Fruit fly (Drosophila melanogaster) whole organism, embryonic: Measurements from ENCODE around the gene Lipt2.

Experiments used
- B-H2 ChIP-seq: fragments of 200-800 bp; sonication (Bioruptor generic); optimal IDR thresholded peaks from 2 replicates; lab custom pipeline; 2018; ENCODE audit warnings: missing biosample characterization, mild to moderate bottlenecking, missing genetic modification characterization
- CG10209 ChIP-seq: fragments of 200-800 bp; sonication (Bioruptor generic); optimal IDR thresholded peaks from 3 replicates; lab custom pipeline; 2017; ENCODE audit warnings: missing biosample characterization, mild to moderate bottlenecking, missing genetic modification characterization, missing genetic modification reagents
- CG1024 ChIP-seq: fragments of 200-800 bp; sonication (Bioruptor generic); IDR thresholded peaks from 2 replicates; pipeline ENCODE4 v1.3.6; 2022; ENCODE audit warnings: missing biosample characterization, missing genetic modification characterization
- CG12104 ChIP-seq: fragments of 200-800 bp; sonication (Bioruptor generic); optimal IDR thresholded peaks from 3 replicates; lab custom pipeline; 2016; ENCODE audit warnings: missing biosample characterization, missing genetic modification characterization
- CG12659 ChIP-seq: fragments of 200-800 bp; sonication (Bioruptor generic); optimal IDR thresholded peaks from 3 replicates; lab custom pipeline; 2017; ENCODE audit warnings: mild to moderate bottlenecking, missing biosample characterization, missing genetic modification reagents, missing genetic modification characterization
- CG14441 ChIP-seq: fragments of 200-800 bp; sonication (Bioruptor generic); IDR thresholded peaks from 2 replicates; pipeline ENCODE4 v1.3.6; 2022; ENCODE audit warnings: missing biosample characterization, missing genetic modification characterization
- CG2199 ChIP-seq: fragments of 200-800 bp; sonication (Bioruptor generic); IDR thresholded peaks from 3 replicates; pipeline ENCODE4 v1.3.6; 2022; ENCODE audit warnings: missing biosample characterization, missing genetic modification characterization
- CG31224 ChIP-seq: fragments of 200-800 bp; sonication (Bioruptor generic); IDR thresholded peaks from 2 replicates; pipeline ENCODE4 v1.3.6; 2022; ENCODE audit warnings: missing biosample characterization, missing genetic modification characterization
- CG31388 ChIP-seq: fragments of 200-800 bp; sonication (Bioruptor generic); optimal IDR thresholded peaks from 2 replicates; lab custom pipeline; 2016; ENCODE audit warnings: missing biosample characterization, missing genetic modification characterization
- CG34224 ChIP-seq: fragments of 200-800 bp; sonication (Bioruptor generic); IDR thresholded peaks from 3 replicates; pipeline ENCODE4 v1.3.6; 2022; ENCODE audit warnings: missing biosample characterization, missing genetic modification characterization; ENCODE audit not compliant: partially characterized antibody
- CG34376 ChIP-seq: fragments of 200-800 bp; sonication (Bioruptor generic); optimal IDR thresholded peaks from 2 replicates; lab custom pipeline; 2018; ENCODE audit warnings: missing biosample characterization, mild to moderate bottlenecking, missing genetic modification characterization
- CG3838 ChIP-seq: fragments of 200-800 bp; sonication (Bioruptor generic); optimal IDR thresholded peaks from 3 replicates; lab custom pipeline; 2016; ENCODE audit warnings: missing biosample characterization, missing genetic modification characterization
- CG4617 ChIP-seq: fragments of 200-800 bp; sonication (Bioruptor generic); optimal IDR thresholded peaks from 3 replicates; lab custom pipeline; 2016; ENCODE audit warnings: missing biosample characterization, missing genetic modification characterization, borderline replicate concordance
- CG8765 ChIP-seq: fragments of 200-800 bp; sonication (Bioruptor generic); IDR thresholded peaks from 2 replicates; pipeline ENCODE4 v1.3.6; 2022; ENCODE audit warnings: missing biosample characterization, missing genetic modification characterization
- CG9876 ChIP-seq: fragments of 200-800 bp; sonication (Bioruptor generic); optimal IDR thresholded peaks from 2 replicates; lab custom pipeline; 2016; ENCODE audit warnings: missing biosample characterization, missing genetic modification characterization
- D19A ChIP-seq: fragments of 200-800 bp; optimal IDR thresholded peaks from 3 replicates; lab custom pipeline; 2019; ENCODE audit warnings: missing biosample characterization, mild to moderate bottlenecking, missing genetic modification characterization, moderate library complexity
- D19B ChIP-seq: fragments of 200-800 bp; sonication (Bioruptor generic); optimal IDR thresholded peaks from 2 replicates; lab custom pipeline; 2017; ENCODE audit warnings: missing biosample characterization, mild to moderate bottlenecking, missing genetic modification characterization
- Doc3 ChIP-seq: fragments of 200-800 bp; sonication (Bioruptor generic); IDR thresholded peaks from 3 replicates; pipeline ENCODE4 v1.3.6; 2022; ENCODE audit warnings: missing biosample characterization, missing genetic modification characterization; ENCODE audit not compliant: partially characterized antibody
- Fer3 ChIP-seq: fragments of 200-800 bp; sonication (Bioruptor generic); optimal IDR thresholded peaks from 2 replicates; lab custom pipeline; 2018; ENCODE audit warnings: missing biosample characterization, mild to moderate bottlenecking, missing genetic modification characterization, moderate library complexity
- Hey ChIP-seq: fragments of 200-800 bp; sonication (Bioruptor generic); optimal IDR thresholded peaks from 3 replicates; lab custom pipeline; 2018; ENCODE audit warnings: missing biosample characterization, mild to moderate bottlenecking, missing genetic modification characterization
- Jarid2 ChIP-seq: fragments of 200-800 bp; sonication (Bioruptor generic); optimal IDR thresholded peaks from 3 replicates; lab custom pipeline; 2017; ENCODE audit warnings: mild to moderate bottlenecking, missing biosample characterization, missing genetic modification reagents, missing genetic modification characterization
- Nf-YB ChIP-seq: fragments of 200-800 bp; sonication (Bioruptor generic); optimal IDR thresholded peaks from 3 replicates; lab custom pipeline; 2019; ENCODE audit warnings: missing biosample characterization, mild to moderate bottlenecking, missing genetic modification characterization, moderate library complexity
- Nf-YC ChIP-seq: fragments of 200-800 bp; optimal IDR thresholded peaks from 3 replicates; lab custom pipeline; 2019; ENCODE audit warnings: missing biosample characterization, mild to moderate bottlenecking, missing genetic modification characterization, moderate library complexity
- Opbp ChIP-seq: fragments of 200-800 bp; sonication (Bioruptor generic); IDR thresholded peaks from 3 replicates; pipeline ENCODE4 v1.3.6; 2022; ENCODE audit warnings: missing biosample characterization, missing genetic modification characterization; ENCODE audit not compliant: partially characterized antibody
- Ptx1 ChIP-seq: fragments of 200-800 bp; sonication (Bioruptor generic); IDR thresholded peaks from 2 replicates; pipeline ENCODE4 v1.3.6; 2022; ENCODE audit warnings: missing biosample characterization, missing genetic modification characterization
- Sin3A ChIP-seq: fragments of >200 bp; optimal IDR thresholded peaks from 2 replicates; lab custom pipeline; 2018
- Taf1 ChIP-seq: fragments of 200-800 bp; sonication (Bioruptor generic); IDR thresholded peaks from 2 replicates; pipeline ENCODE4 v1.3.6; 2022; ENCODE audit warnings: missing biosample characterization, missing genetic modification characterization
- Trl ChIP-seq, 3 experiments: fragments of >200 bp in 2 of 3; fragments of 200-800 bp in 1 of 3; sonication (Bioruptor generic) in 1 of 3; optimal IDR thresholded peaks; 2 replicates in 1 of 3; 3 replicates in 2 of 3; lab custom pipeline; 2016 to 2017; ENCODE audit warnings: missing biosample characterization in 1 of 3, missing genetic modification characterization in 1 of 3
- amos ChIP-seq: fragments of 200-800 bp; sonication (Bioruptor generic); IDR thresholded peaks from 2 replicates; pipeline ENCODE4 v1.3.6; 2022; ENCODE audit warnings: missing biosample characterization, missing genetic modification characterization; ENCODE audit not compliant: partially characterized antibody
- cg ChIP-seq: fragments of 200-800 bp; sonication (Bioruptor generic); optimal IDR thresholded peaks from 3 replicates; lab custom pipeline; 2019; ENCODE audit warnings: missing biosample characterization, mild to moderate bottlenecking, missing genetic modification characterization, moderate library complexity
- chm ChIP-seq: fragments of 200-800 bp; sonication (Bioruptor generic); IDR thresholded peaks from 2 replicates; pipeline ENCODE4 v1.3.6; 2022; ENCODE audit warnings: missing biosample characterization, missing genetic modification characterization
- crc ChIP-seq: fragments of 200-800 bp; sonication (Bioruptor generic); optimal IDR thresholded peaks from 2 replicates; lab custom pipeline; 2016; ENCODE audit warnings: missing biosample characterization, missing genetic modification characterization
- croc ChIP-seq: fragments of 200-800 bp; sonication (Bioruptor generic); conservative IDR thresholded peaks from 3 replicates; pipeline ENCODE4 v1.3.6; 2022; ENCODE audit warnings: missing biosample characterization, missing genetic modification characterization
- crol ChIP-seq: fragments of 200-800 bp; sonication (Bioruptor generic); IDR thresholded peaks from 2 replicates; pipeline ENCODE4 v1.3.6; 2022; ENCODE audit warnings: missing biosample characterization, missing genetic modification characterization
- dysf ChIP-seq: fragments of 200-800 bp; sonication (Bioruptor generic); IDR thresholded peaks from 3 replicates; pipeline ENCODE4 v1.3.6; 2022; ENCODE audit warnings: missing biosample characterization, missing genetic modification characterization
- exex ChIP-seq: fragments of 200-800 bp; sonication (Bioruptor generic); optimal IDR thresholded peaks from 4 replicates; lab custom pipeline; 2018; ENCODE audit warnings: missing biosample characterization, mild to moderate bottlenecking, missing genetic modification characterization, moderate library complexity
- fd3F ChIP-seq: fragments of 200-800 bp; sonication (Bioruptor generic); optimal IDR thresholded peaks from 2 replicates; lab custom pipeline; 2018; ENCODE audit warnings: missing biosample characterization, mild to moderate bottlenecking, missing genetic modification characterization, moderate library complexity
- fd64A ChIP-seq: fragments of 200-800 bp; sonication (Bioruptor generic); optimal IDR thresholded peaks from 3 replicates; lab custom pipeline; 2018; ENCODE audit warnings: missing biosample characterization, mild to moderate bottlenecking, missing genetic modification characterization
- hb ChIP-seq: fragments of 200-800 bp; sonication (Bioruptor generic); IDR thresholded peaks from 3 replicates; pipeline ENCODE4 v1.3.6; 2022; ENCODE audit warnings: missing biosample characterization, missing genetic modification characterization; ENCODE audit not compliant: partially characterized antibody
- hkb ChIP-seq, 2 experiments: fragments of 200-800 bp in 1 of 2; fragments of >200 bp in 1 of 2; sonication (Bioruptor generic) in 1 of 2; IDR thresholded peaks in 1 of 2; optimal IDR thresholded peaks in 1 of 2; 2 replicates each; pipeline versions ENCODE4 v1.3.6 to Lab custom; 2017 to 2022; ENCODE audit warnings: missing biosample characterization in 1 of 2, missing genetic modification characterization in 1 of 2
- ken ChIP-seq: fragments of 200-800 bp; sonication (Bioruptor generic); IDR thresholded peaks from 3 replicates; pipeline ENCODE4 v1.3.6; 2022; ENCODE audit warnings: missing biosample characterization, missing genetic modification characterization
- klu ChIP-seq: fragments of 200-800 bp; sonication (Bioruptor generic); IDR thresholded peaks from 2 replicates; pipeline ENCODE4 v1.3.6; 2022; ENCODE audit warnings: missing biosample characterization, missing genetic modification characterization
- lab ChIP-seq: fragments of 200-800 bp; sonication (Bioruptor generic); optimal IDR thresholded peaks from 3 replicates; lab custom pipeline; 2017; ENCODE audit warnings: missing biosample characterization, missing genetic modification characterization, mild to moderate bottlenecking, moderate library complexity, missing genetic modification reagents
- lmd ChIP-seq: fragments of 200-800 bp; sonication (Bioruptor generic); IDR thresholded peaks from 2 replicates; pipeline ENCODE4 v1.3.6; 2022; ENCODE audit warnings: missing biosample characterization, missing genetic modification characterization
- schlank ChIP-seq: fragments of 200-800 bp; sonication (Bioruptor generic); optimal IDR thresholded peaks from 2 replicates; lab custom pipeline; 2018; ENCODE audit warnings: missing biosample characterization, mild to moderate bottlenecking, missing genetic modification characterization
- sob ChIP-seq: fragments of 200-800 bp; sonication (Bioruptor generic); IDR thresholded peaks from 2 replicates; pipeline ENCODE4 v1.3.6; 2022; ENCODE audit warnings: missing biosample characterization, missing genetic modification characterization
- trem ChIP-seq: fragments of 200-800 bp; optimal IDR thresholded peaks from 3 replicates; lab custom pipeline; 2019; ENCODE audit warnings: missing biosample characterization, mild to moderate bottlenecking, missing genetic modification characterization, moderate library complexity
- tx ChIP-seq: fragments of 200-800 bp; sonication (Bioruptor generic); optimal IDR thresholded peaks from 2 replicates; lab custom pipeline; 2016; ENCODE audit warnings: missing biosample characterization, missing genetic modification characterization

Lipt2 gene

DNA sequence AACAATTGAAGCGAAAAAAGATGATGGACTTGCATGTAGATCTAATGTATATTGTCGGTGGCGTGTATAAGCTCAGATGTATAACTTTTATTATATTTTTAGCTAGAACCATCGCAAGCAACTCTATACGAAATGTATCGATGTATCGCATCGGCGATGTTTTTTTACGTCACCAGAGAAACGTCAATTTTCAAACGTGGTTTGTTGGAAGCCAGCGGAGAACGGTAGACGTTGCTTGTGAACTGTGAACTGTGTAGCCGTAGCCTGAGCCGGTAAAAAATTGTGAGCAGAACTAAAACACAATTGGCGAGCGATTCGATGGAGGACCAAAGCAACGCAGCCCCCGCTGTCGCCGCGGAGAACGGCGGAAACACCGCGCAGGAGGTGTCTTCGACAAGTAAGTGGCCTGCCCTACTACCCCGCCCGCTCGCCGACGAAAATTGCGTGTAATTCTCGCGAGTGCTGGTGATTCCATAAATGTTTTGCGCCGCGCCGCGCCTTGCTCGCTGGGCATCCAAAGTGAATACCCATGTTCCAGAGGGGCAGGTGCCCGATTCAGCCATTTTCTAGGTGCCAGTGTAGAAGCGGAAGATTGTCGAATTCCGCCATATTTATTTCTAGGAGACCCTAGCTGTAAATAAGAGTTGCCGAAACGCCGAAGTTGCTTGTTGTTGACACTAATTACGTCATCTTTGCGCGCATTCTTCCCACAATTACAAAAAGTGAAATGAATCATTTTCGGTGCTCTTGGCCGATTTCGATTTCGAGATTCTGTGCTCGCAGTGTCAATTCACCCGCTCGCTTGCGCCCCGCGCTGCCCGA lies 34.0 kb downstream of the Lipt2 start, which contains the start of gene lost (continued):
- TF ChIP-seq amos (GFP tag; lab: Robert Waterston, UW): peak; percentile 99
- no peak for TF ChIP-seq chm
- peak; percentile 3 for TF ChIP-seq D19A (tag; lab: Kevin White, UChicago)
- TF ChIP-seq CG31388 (GFP tag; lab: Kevin White, UChicago): no peak
- TF ChIP-seq Sin3A: no peak
- TF ChIP-seq tx: no peak
- peak; percentile 47; the same call in 1 of the 3 replicates for TF ChIP-seq ken (GFP tag; lab: Robert Waterston, UW)
- peak; percentile 26; the same call in 1 of the 3 replicates for TF ChIP-seq dysf
- TF ChIP-seq lmd: peak; percentile 27; the same call in 1 of the 2 replicates
- TF ChIP-seq CG3838 (GFP tag; lab: Kevin White, UChicago): no peak
- TF ChIP-seq D19B: peak; percentile 16
- no peak for TF ChIP-seq schlank (tag; lab: Kevin White, UChicago)
- peak; percentile 65 for TF ChIP-seq lab (GFP tag; lab: Kevin White, UChicago)
- TF ChIP-seq CG34224 (GFP tag; lab: Robert Waterston, UW): peak; percentile 98
- TF ChIP-seq klu (GFP tag; lab: Robert Waterston, UW): no peak
- peak; percentile 61 for TF ChIP-seq B-H2 (GFP tag; lab: Kevin White, UChicago)
- peak; percentile 99 for TF ChIP-seq Opbp (GFP tag; lab: Robert Waterston, UW)
- no peak for TF ChIP-seq hkb (optimal IDR thresholded peaks at IDR 0.05; lab: Kevin White, UChicago)
- TF ChIP-seq hkb (GFP tag; IDR thresholded peaks at IDR 0.05; lab: Robert Waterston, UW): no peak
- TF ChIP-seq Taf1 (GFP tag; lab: Robert Waterston, UW): no peak
- TF ChIP-seq crc (GFP tag; lab: Kevin White, UChicago): no peak
- peak; percentile 34 for TF ChIP-seq Nf-YC (tag; lab: Kevin White, UChicago)
- no peak for TF ChIP-seq Jarid2
- peak; percentile 54 for TF ChIP-seq fd3F (GFP tag; lab: Kevin White, UChicago)
- TF ChIP-seq sob (GFP tag; lab: Robert Waterston, UW): peak; percentile 61
- TF ChIP-seq croc (GFP tag; lab: Robert Waterston, UW): no peak
- TF ChIP-seq fd64A (GFP tag; lab: Kevin White, UChicago): peak; percentile 9
- no peak for TF ChIP-seq CG8765
- TF ChIP-seq CG14441 (GFP tag; lab: Robert Waterston, UW): 0 out of 2 replicates have a peak, but pooled peaks have one; percentile 8
- peak; percentile 66 for TF ChIP-seq trem (tag; lab: Kevin White, UChicago)
- no peak; the same call in 1 of the 2 replicates for TF ChIP-seq CG31224
- TF ChIP-seq Nf-YB (GFP tag; lab: Kevin White, UChicago): peak; percentile 8
- TF ChIP-seq CG4617 (GFP tag; lab: Kevin White, UChicago): peak; percentile 28
- TF ChIP-seq CG10209 (GFP tag; lab: Kevin White, UChicago): no peak
- TF ChIP-seq cg (GFP tag; lab: Kevin White, UChicago): no peak
- TF ChIP-seq CG34376 (GFP tag; lab: Kevin White, UChicago): peak; percentile 34
- TF ChIP-seq Ptx1 (GFP tag; lab: Robert Waterston, UW): peak; percentile 25; the same call in 1 of the 2 replicates
- no peak for TF ChIP-seq CG9876
- peak; percentile 17 for TF ChIP-seq exex
- no peak for TF ChIP-seq CG12104
- peak; percentile 80 for TF ChIP-seq CG12659 (GFP tag; lab: Kevin White, UChicago)
- peak; percentile 95 for TF ChIP-seq Doc3 (GFP tag; lab: Robert Waterston, UW)
- TF ChIP-seq CG2199 (GFP tag; lab: Robert Waterston, UW): peak; percentile 73; the same call in 1 of the 3 replicates
- no peak for TF ChIP-seq Hey (tag; lab: Kevin White, UChicago)
- peak; percentile 41 for TF ChIP-seq Fer3 (tag; lab: Kevin White, UChicago)
- peak in 1 of 2 experiments; percentile 20 for TF ChIP-seq Trl (optimal IDR thresholded peaks at IDR 0.05; lab: Kevin White, UChicago)
- no peak for TF ChIP-seq Trl (GFP tag; optimal IDR thresholded peaks at IDR 0.05; lab: Kevin White, UChicago)
- peak; percentile 71 for TF ChIP-seq crol
- peak; percentile 59 for TF ChIP-seq CG1024 (GFP tag; lab: Robert Waterston, UW)
- TF ChIP-seq hb: peak; percentile 98
